Worm (Caenorhabditis elegans): ENCODE measurements around the gene C04E6.8.

DNA sequence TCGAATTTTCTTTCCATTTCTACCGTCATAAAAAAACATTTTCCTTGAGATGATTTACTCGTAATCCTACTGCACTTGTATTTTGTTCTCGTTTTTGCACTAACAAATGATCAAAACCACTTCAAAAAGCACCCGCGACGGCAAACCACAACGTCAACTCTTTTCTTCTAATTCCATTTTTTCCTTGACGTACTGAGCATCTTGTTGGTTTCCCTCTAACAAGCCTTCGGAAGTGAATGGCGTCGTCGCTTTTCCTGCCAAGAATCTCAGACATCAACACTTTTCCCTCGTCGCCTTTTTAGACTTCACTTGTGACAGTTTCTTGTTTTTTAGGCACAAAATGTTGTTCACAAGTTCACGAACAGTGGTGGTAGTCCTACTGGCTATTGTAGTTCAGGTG lies 28.8 kb upstream of the C04E6.8 start, which contains the start of gene C04E6.13:
- no peak for TF ChIP-seq lin-35 (GFP tag; optimal IDR thresholded peaks at IDR 0.05)
- TF ChIP-seq nhr-77 (tag; optimal IDR thresholded peaks at IDR 0.05) = no peak
- TF ChIP-seq egl-27 (tag; optimal IDR thresholded peaks at IDR 0.05) = no peak
- no peak for TF ChIP-seq unc-62 (GFP tag; optimal IDR thresholded peaks at IDR 0.05)
- no peak for TF ChIP-seq skn-1 (tag; optimal IDR thresholded peaks at IDR 0.05)
- TF ChIP-seq swsn-7 (tag; optimal IDR thresholded peaks at IDR 0.05) = no peak
- no peak for TF ChIP-seq nhr-28 (tag; optimal IDR thresholded peaks at IDR 0.05)
- TF ChIP-seq efl-3 (GFP tag; optimal IDR thresholded peaks at IDR 0.05) = no peak
- no peak for TF ChIP-seq mdl-1 (tag; optimal IDR thresholded peaks at IDR 0.05)
- TF ChIP-seq ztf-11 (tag; optimal IDR thresholded peaks at IDR 0.05) = no peak
- TF ChIP-seq nhr-11 (tag; optimal IDR thresholded peaks at IDR 0.05) = no peak
- TF ChIP-seq zag-1 (tag; optimal IDR thresholded peaks at IDR 0.05) = no peak
- no peak for TF ChIP-seq ceh-82 (tag; optimal IDR thresholded peaks at IDR 0.05)
